Worm (Caenorhabditis elegans) whole organism, L4 larva: Measurements from ENCODE around the gene C14A6.12.

Experiments used
- F44E2.7 ChIP-seq: fragments of 200-800 bp; sonication (Bioruptor generic); IDR thresholded peaks from 2 replicates; pipeline ENCODE4 v2.1.2; 2022; ENCODE audit warnings: missing genetic modification characterization, missing compliant biosample characterization
- aha-1 ChIP-seq: fragments of 150-350 bp; peaks from one replicate; lab custom pipeline; 2014; ENCODE audit warnings: missing biosample characterization, missing genetic modification characterization
- hlh-30 ChIP-seq: sonication (generic microtip); optimal IDR thresholded peaks from 2 replicates; lab custom pipeline; 2017; ENCODE audit warnings: antibody characterized with exemption, mild to moderate bottlenecking, missing genetic modification characterization, missing compliant biosample characterization; ENCODE audit not compliant: insufficient read depth
- lin-13 ChIP-seq: fragments of 150-350 bp; optimal IDR thresholded peaks from 2 replicates; lab custom pipeline; 2014; ENCODE audit warnings: missing biosample characterization, missing genetic modification reagents, missing genetic modification characterization
- madf-9 ChIP-seq: fragments of 200-800 bp; sonication (Bioruptor generic); conservative IDR thresholded peaks from 2 replicates; pipeline ENCODE4 v1.3.6; 2022; ENCODE audit warnings: missing genetic modification reagents, missing genetic modification characterization, missing compliant biosample characterization
- mep-1 ChIP-seq: fragments of 150-350 bp; sonication (generic microtip); optimal IDR thresholded peaks from 3 replicates; lab custom pipeline; 2014; ENCODE audit warnings: missing biosample characterization, missing genetic modification characterization
- unc-62 ChIP-seq, 3 experiments: fragments of 150-350 bp in 1 of 3; sonication (generic microtip); optimal IDR thresholded peaks in 2 of 3; peaks in 1 of 3; 1 replicate in 1 of 3; 2 replicates in 2 of 3; lab custom pipeline; 2014 to 2017; ENCODE audit warnings: missing biosample characterization in 3 of 3, missing genetic modification characterization in 3 of 3, missing genetic modification reagents in 3 of 3, missing genotype in 1 of 3

DNA sequence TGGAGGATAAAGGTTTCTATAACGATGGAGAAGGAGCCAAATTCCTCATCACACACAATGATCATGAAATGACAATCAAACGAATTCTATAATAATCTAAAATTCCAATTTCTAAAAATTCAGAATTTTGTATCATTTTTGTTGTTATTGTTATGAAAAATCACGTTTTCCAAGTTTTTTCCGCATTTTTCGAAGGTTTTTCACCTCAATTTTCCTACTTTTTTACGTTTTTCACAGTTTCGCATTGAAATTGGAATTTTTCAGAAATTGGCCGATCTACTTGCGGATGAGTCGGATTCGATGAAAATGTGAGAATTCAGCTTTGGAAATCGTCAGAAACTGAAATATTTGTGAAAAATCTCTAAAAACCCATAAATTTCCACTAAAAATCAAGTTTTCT is 37.4 kb downstream of the C14A6.12 start, which contains the start of gene fbxa-210:
- TF ChIP-seq hlh-30 (tag; lab: Kevin White, UChicago) (no peak), aha-1 (tag; lab: Kevin White, UChicago) (peak; percentile 34), mep-1 (no peak), lin-13 (no peak), madf-9 (GFP tag; lab: Robert Waterston, UW) (no peak), F44E2.7 (GFP tag; lab: Robert Waterston, UW) (no peak), unc-62 (GFP tag; optimal IDR thresholded peaks at IDR 0.05 in 1 of 2; lab: Kevin White, UChicago) (no peak), unc-62 (tag; optimal IDR thresholded peaks at IDR 0.05; lab: Kevin White, UChicago) (no peak)
